Worm (Caenorhabditis elegans) whole organism, L4 larva: Measurements from ENCODE around the gene kvs-1.

Experiments used
- F10B5.3 ChIP-seq: sonication (generic microtip); optimal IDR thresholded peaks from 2 replicates; lab custom pipeline; 2016; ENCODE audit warnings: mild to moderate bottlenecking, missing genetic modification characterization, missing compliant biosample characterization
- T26A8.4 ChIP-seq: fragments of 200-800 bp; sonication (Bioruptor generic); IDR thresholded peaks from 2 replicates; pipeline ENCODE4 v1.3.6; 2022; ENCODE audit warnings: missing genetic modification characterization, missing compliant biosample characterization
- Y48G9A.11 ChIP-seq: fragments of 200-800 bp; sonication (Bioruptor generic); IDR thresholded peaks from 2 replicates; pipeline ENCODE4 v1.3.6; 2022; ENCODE audit warnings: missing genetic modification reagents, missing genetic modification characterization, missing compliant biosample characterization
- aha-1 ChIP-seq: fragments of 150-350 bp; peaks from one replicate; lab custom pipeline; 2014; ENCODE audit warnings: missing biosample characterization, missing genetic modification characterization
- ceh-62 ChIP-seq: sonication (generic microtip); optimal IDR thresholded peaks from 2 replicates; lab custom pipeline; 2017; ENCODE audit warnings: missing biosample characterization, missing genetic modification characterization
- ceh-82 ChIP-seq: sonication (generic microtip); optimal IDR thresholded peaks from 2 replicates; lab custom pipeline; 2017; ENCODE audit warnings: missing biosample characterization, missing genetic modification characterization
- daf-16 ChIP-seq, 3 experiments: sonication (generic microtip); optimal IDR thresholded peaks; 2 replicates each; lab custom pipeline; 2016 to 2017; ENCODE audit warnings: missing genetic modification characterization in 3 of 3, missing genetic modification reagents in 3 of 3, mild to moderate bottlenecking in 2 of 3, missing compliant biosample characterization in 2 of 3, missing biosample characterization in 1 of 3, moderate library complexity in 1 of 3
- dmd-9 ChIP-seq: fragments of 200-800 bp; sonication (Bioruptor generic); IDR thresholded peaks from 2 replicates; pipeline ENCODE4 v1.3.6; 2022; ENCODE audit warnings: missing genetic modification reagents, missing genetic modification characterization, missing compliant biosample characterization
- dve-1 ChIP-seq: sonication (generic microtip); optimal IDR thresholded peaks from 2 replicates; lab custom pipeline; 2017; ENCODE audit warnings: antibody characterized with exemption, mild to moderate bottlenecking, missing genetic modification characterization, missing compliant biosample characterization; ENCODE audit not compliant: insufficient read depth
- egl-27 ChIP-seq: sonication (generic microtip); optimal IDR thresholded peaks from 3 replicates; lab custom pipeline; 2017; ENCODE audit warnings: missing biosample characterization, missing genetic modification reagents, missing genetic modification characterization
- egl-43 ChIP-seq: fragments of 200-800 bp; sonication (Bioruptor generic); IDR thresholded peaks from 2 replicates; pipeline ENCODE4 v1.3.6; 2022; ENCODE audit warnings: missing genetic modification reagents, missing genetic modification characterization, missing compliant biosample characterization
- fos-1 ChIP-seq: fragments of 150-350 bp; optimal IDR thresholded peaks from 2 replicates; lab custom pipeline; 2014; ENCODE audit warnings: missing biosample characterization, missing genetic modification characterization
- hif-1 ChIP-seq, 2 experiments: sonication (generic microtip); optimal IDR thresholded peaks; 2 replicates each; lab custom pipeline; 2016 to 2017; ENCODE audit warnings: missing compliant biosample characterization in 2 of 2, missing genetic modification characterization in 2 of 2, missing genetic modification reagents in 2 of 2, missing genotype in 2 of 2, mild to moderate bottlenecking in 1 of 2
- hlh-11 ChIP-seq: fragments of 200-800 bp; sonication (Bioruptor generic); optimal IDR thresholded peaks from 2 replicates; lab custom pipeline; 2018; ENCODE audit warnings: mild to moderate bottlenecking, missing genetic modification characterization, missing compliant biosample characterization
- hlh-30 ChIP-seq: sonication (generic microtip); optimal IDR thresholded peaks from 2 replicates; lab custom pipeline; 2017; ENCODE audit warnings: antibody characterized with exemption, mild to moderate bottlenecking, missing genetic modification characterization, missing compliant biosample characterization; ENCODE audit not compliant: insufficient read depth
- hmg-1.1 ChIP-seq: fragments of 200-800 bp; sonication (Bioruptor generic); IDR thresholded peaks from 2 replicates; pipeline ENCODE4 v1.3.6; 2022; ENCODE audit warnings: missing genetic modification reagents, missing genetic modification characterization, missing compliant biosample characterization
- jun-1 ChIP-seq: fragments of 150-350 bp; optimal IDR thresholded peaks from 2 replicates; lab custom pipeline; 2014; ENCODE audit warnings: missing biosample characterization, missing genetic modification reagents, missing genetic modification characterization
- lin-29 ChIP-seq: fragments of 200-800 bp; sonication (Bioruptor generic); IDR thresholded peaks from 2 replicates; pipeline ENCODE4 v1.3.6; 2022; ENCODE audit warnings: missing genetic modification reagents, missing genetic modification characterization, missing compliant biosample characterization
- lsy-2 ChIP-seq, 2 experiments: fragments of 150-350 bp in 1 of 2; sonication (generic microtip) in 1 of 2; optimal IDR thresholded peaks; 2 replicates each; lab custom pipeline; 2014 to 2017; ENCODE audit warnings: missing biosample characterization in 2 of 2, missing genetic modification characterization in 2 of 2
- mdl-1 ChIP-seq, 2 experiments: fragments of 150-350 bp in 1 of 2; sonication (generic microtip) in 1 of 2; optimal IDR thresholded peaks; 2 replicates each; lab custom pipeline; 2014 to 2017; ENCODE audit warnings: missing biosample characterization in 2 of 2, missing genetic modification characterization in 2 of 2
- mep-1 ChIP-seq: fragments of 150-350 bp; sonication (generic microtip); optimal IDR thresholded peaks from 3 replicates; lab custom pipeline; 2014; ENCODE audit warnings: missing biosample characterization, missing genetic modification characterization
- mxl-3 ChIP-seq: fragments of 200-800 bp; sonication (Bioruptor generic); optimal IDR thresholded peaks from 2 replicates; lab custom pipeline; 2018; ENCODE audit warnings: mild to moderate bottlenecking, missing genetic modification characterization, missing compliant biosample characterization
- nhr-28 ChIP-seq: fragments of 150-350 bp; optimal IDR thresholded peaks from 2 replicates; lab custom pipeline; 2014; ENCODE audit warnings: missing biosample characterization, missing genetic modification characterization
- php-3 ChIP-seq: fragments of 200-800 bp; sonication (Bioruptor generic); IDR thresholded peaks from 2 replicates; pipeline ENCODE4 v1.3.6; 2022; ENCODE audit warnings: missing genetic modification reagents, missing genetic modification characterization, missing compliant biosample characterization
- rbr-2 ChIP-seq: sonication (generic microtip); optimal IDR thresholded peaks from 2 replicates; lab custom pipeline; 2016; ENCODE audit warnings: missing genotype, missing genetic modification characterization, missing compliant biosample characterization
- saeg-2 ChIP-seq: fragments of 200-800 bp; sonication (Bioruptor generic); IDR thresholded peaks from 2 replicates; pipeline ENCODE4 v1.3.6; 2022; ENCODE audit warnings: missing genetic modification reagents, missing genetic modification characterization, missing compliant biosample characterization
- set-16 ChIP-seq: fragments of 200-800 bp; sonication (Bioruptor generic); IDR thresholded peaks from 2 replicates; pipeline ENCODE4 v1.3.6; 2022; ENCODE audit warnings: missing genetic modification reagents, missing genetic modification characterization, missing compliant biosample characterization
- skn-1 ChIP-seq: fragments of 150-350 bp; optimal IDR thresholded peaks from 2 replicates; lab custom pipeline; 2014; ENCODE audit warnings: missing biosample characterization, missing genetic modification characterization
- unc-130 ChIP-seq: sonication (generic microtip); optimal IDR thresholded peaks from 2 replicates; lab custom pipeline; 2016; ENCODE audit warnings: missing genetic modification reagents, missing genetic modification characterization, missing compliant biosample characterization
- unc-62 ChIP-seq, 3 experiments: fragments of 150-350 bp in 1 of 3; sonication (generic microtip); optimal IDR thresholded peaks in 2 of 3; peaks in 1 of 3; 1 replicate in 1 of 3; 2 replicates in 2 of 3; lab custom pipeline; 2014 to 2017; ENCODE audit warnings: missing biosample characterization in 3 of 3, missing genetic modification characterization in 3 of 3, missing genetic modification reagents in 3 of 3, missing genotype in 1 of 3

Gene kvs-1

DNA sequence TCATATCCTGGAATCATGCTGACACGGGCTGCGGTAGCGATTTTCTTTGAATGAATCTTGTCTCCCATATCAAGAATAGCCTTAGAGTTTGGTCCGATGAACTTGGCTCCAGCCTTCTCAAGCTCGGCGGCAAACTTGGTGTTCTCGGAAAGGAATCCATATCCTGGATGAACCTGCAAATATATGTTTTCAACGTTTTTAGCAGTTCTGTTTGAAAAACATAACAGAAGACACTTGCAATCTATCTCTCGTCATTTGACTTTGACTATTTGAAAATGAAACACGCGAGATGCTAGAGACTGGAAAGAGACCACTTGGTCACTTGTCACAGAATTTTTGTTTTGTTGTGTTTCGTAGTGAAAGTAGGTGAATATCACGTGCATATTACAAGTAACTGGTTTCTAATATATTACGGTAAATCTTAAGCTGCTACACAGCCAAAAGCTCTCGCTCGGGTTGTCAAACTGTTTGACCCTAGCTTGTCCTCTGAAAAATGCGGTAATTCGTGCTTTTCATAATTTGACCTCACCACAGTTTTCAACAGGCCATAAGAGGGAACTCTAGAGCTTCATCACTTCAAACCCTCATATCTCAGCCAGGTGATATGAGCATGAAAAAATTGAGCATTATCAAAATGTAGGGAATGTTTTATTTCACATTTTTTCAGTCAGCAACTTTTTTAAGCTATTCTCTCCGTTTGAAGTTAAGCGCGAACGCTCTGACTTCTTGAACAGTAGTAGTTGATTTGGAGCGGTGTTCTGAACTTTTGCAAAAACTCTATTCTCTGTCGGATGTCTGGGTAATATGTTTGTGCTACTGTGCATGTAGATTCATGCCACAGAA is 47.1 kb downstream of the kvs-1 start:
- TF ChIP-seq dve-1: peak; percentile 1
- TF ChIP-seq hlh-30 (tag; lab: Kevin White, UChicago): peak; percentile 77
- peak in 1 of 2 experiments; percentile 44 for TF ChIP-seq mdl-1 (tag; optimal IDR thresholded peaks at IDR 0.05; lab: Kevin White, UChicago)
- peak; percentile 15 for TF ChIP-seq mxl-3 (GFP tag; lab: Kevin White, UChicago)
- TF ChIP-seq hlh-11 (tag; lab: Kevin White, UChicago): peak; percentile 6
- TF ChIP-seq fos-1 (tag; lab: Kevin White, UChicago): no peak
- TF ChIP-seq jun-1 (tag; lab: Kevin White, UChicago): no peak
- TF ChIP-seq daf-16 (GFP tag; optimal IDR thresholded peaks at IDR 0.05; lab: Kevin White, UChicago): peak in 1 of 2 experiments; percentile 9
- peak; percentile 16 for TF ChIP-seq daf-16 (tag; optimal IDR thresholded peaks at IDR 0.05; lab: Kevin White, UChicago)
- peak in 1 of 2 experiments; percentile 24 for TF ChIP-seq lsy-2 (tag; optimal IDR thresholded peaks at IDR 0.05; lab: Kevin White, UChicago)
- peak; percentile 3 for TF ChIP-seq mep-1 (tag; lab: Kevin White, UChicago)
- TF ChIP-seq nhr-28 (tag; lab: Kevin White, UChicago): peak; percentile 84
- no peak for TF ChIP-seq egl-27
- TF ChIP-seq aha-1 (tag; lab: Kevin White, UChicago): peak; percentile 92
- TF ChIP-seq unc-62 (GFP tag; optimal IDR thresholded peaks at IDR 0.05 in 1 of 2; lab: Kevin White, UChicago): peak in 1 of 2 experiments; percentile 47
- TF ChIP-seq unc-62 (tag; optimal IDR thresholded peaks at IDR 0.05; lab: Kevin White, UChicago): no peak

DNA sequence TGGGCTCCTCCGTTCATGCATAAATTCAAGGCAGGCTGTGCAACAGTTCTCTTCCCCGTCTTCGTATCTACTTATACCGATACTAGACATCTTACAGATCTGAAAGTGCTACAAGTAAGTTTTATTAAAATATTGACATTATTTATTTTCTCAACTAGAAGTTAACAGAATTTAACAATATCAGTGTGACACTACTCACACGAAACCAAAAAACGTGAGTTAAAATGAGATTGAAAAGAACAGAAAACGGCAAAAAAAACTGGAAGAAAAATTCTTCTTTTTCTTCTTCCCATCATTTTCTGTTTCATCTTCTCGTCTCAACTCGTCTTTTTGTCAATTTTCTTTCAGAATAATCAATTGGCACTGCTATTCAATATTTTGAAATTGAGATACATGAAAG is 50.1 kb downstream of the kvs-1 start, which contains the start of gene F27D9.12:
Gene F27D9.12, minus strand, starts transcription at position 101 of the 400 bp plus-strand sequence.
- no peak for TF ChIP-seq Y48G9A.11 (GFP tag; lab: Robert Waterston, UW)
- peak in 1 of 2 experiments; percentile 14 for TF ChIP-seq lsy-2 (tag; optimal IDR thresholded peaks at IDR 0.05; lab: Kevin White, UChicago)

DNA sequence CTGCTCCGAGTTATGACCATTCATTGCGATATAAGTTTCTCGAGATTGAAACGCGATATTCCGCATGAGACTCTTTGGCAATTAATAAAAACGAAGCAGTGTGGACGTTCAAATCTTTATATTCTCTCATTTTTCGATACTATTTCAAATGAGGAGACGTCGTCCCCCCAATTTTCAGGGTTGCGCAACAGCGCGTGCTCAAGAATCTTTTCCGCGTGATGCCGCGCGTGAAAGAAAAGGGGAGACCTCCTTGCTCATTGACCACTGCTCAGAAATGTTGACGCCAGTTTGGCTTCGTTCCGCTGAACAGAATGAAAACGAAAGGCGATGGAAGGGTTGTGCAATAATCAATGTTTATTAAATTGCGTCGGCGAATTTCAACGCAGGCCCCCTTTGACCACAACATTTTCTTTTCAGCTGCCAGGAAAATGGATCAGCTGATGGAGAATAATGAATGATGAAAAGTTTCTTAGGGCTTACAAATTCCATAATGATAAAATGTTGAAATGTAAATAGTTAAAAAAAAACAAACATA is 51.4 kb downstream of the kvs-1 start:
- peak; percentile 75 for TF ChIP-seq hlh-30 (tag; lab: Kevin White, UChicago)
- peak in 1 of 2 experiments; percentile 5 for TF ChIP-seq hif-1 (tag; optimal IDR thresholded peaks at IDR 0.05; lab: Kevin White, UChicago)
- no peak for TF ChIP-seq unc-130 (GFP tag; lab: Kevin White, UChicago)
- TF ChIP-seq Y48G9A.11 (GFP tag; lab: Robert Waterston, UW): 0 out of 2 replicates have a peak, but pooled peaks have one; percentile 8
- TF ChIP-seq mdl-1 (tag; optimal IDR thresholded peaks at IDR 0.05; lab: Kevin White, UChicago): peak; percentile 18 to 39

DNA sequence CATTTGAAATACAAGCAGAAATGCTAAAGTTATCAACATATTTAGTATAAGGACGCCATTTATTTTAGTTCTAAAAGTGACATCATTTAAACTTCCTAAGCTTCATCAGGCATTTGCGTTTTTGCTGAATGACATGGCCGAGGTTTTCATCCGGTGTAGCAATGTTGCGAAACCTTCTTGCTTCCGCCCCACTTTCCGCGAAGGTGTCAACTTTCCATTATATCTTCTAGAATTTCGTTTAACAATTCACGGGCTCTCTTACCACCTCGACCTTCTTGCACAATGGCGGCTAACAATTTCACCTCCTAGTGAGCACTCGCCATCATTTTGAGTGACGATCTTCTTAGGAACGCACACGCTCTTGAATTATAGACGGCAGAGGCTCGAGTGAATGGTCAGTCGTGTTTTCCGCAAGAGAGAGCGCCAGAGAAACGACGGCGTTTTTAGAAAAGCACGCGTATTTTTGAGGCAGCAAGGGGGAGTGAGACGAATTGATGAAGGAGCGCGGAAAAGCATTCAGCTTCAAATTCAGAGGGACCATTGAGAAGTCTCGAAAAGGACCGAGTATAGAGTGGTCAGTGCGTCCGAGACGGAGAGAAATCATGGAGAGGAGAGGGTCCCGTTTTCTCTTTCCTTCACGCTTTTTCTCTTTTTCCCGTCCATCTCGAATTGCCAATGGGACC is 53.1 kb downstream of the kvs-1 start:
- TF ChIP-seq hlh-11 (tag; lab: Kevin White, UChicago): peak; percentile 12
- TF ChIP-seq egl-43: 0 out of 2 replicates have a peak, but pooled peaks have one; percentile 47
- no peak for TF ChIP-seq T26A8.4 (GFP tag; lab: Robert Waterston, UW)
- peak; percentile 37 for TF ChIP-seq hlh-30 (tag; lab: Kevin White, UChicago)
- TF ChIP-seq lin-29 (GFP tag; lab: Robert Waterston, UW): no peak
- TF ChIP-seq rbr-2: peak; percentile 27
- TF ChIP-seq F10B5.3: no peak
- no peak for TF ChIP-seq ceh-62 (tag; lab: Kevin White, UChicago)
- TF ChIP-seq php-3 (GFP tag; lab: Robert Waterston, UW): no peak
- no peak for TF ChIP-seq skn-1 (tag; lab: Kevin White, UChicago)
- TF ChIP-seq dmd-9: no peak
- TF ChIP-seq egl-27: no peak
- no peak for TF ChIP-seq saeg-2 (GFP tag; lab: Robert Waterston, UW)
- TF ChIP-seq mdl-1 (tag; optimal IDR thresholded peaks at IDR 0.05; lab: Kevin White, UChicago): peak in 1 of 2 experiments; percentile 67
- peak; percentile 20; the same call in 1 of the 2 replicates for TF ChIP-seq set-16 (GFP tag; lab: Robert Waterston, UW)
- TF ChIP-seq hif-1 (tag; optimal IDR thresholded peaks at IDR 0.05; lab: Kevin White, UChicago): peak in 1 of 2 experiments; percentile 51
- TF ChIP-seq aha-1 (tag; lab: Kevin White, UChicago): peak; percentile 9
- TF ChIP-seq ceh-82 (tag; lab: Kevin White, UChicago): no peak
- TF ChIP-seq hmg-1.1 (GFP tag; lab: Robert Waterston, UW): no peak
